Worm (Caenorhabditis elegans): ENCODE data around the gene ckb-1.
A peak's percentile ranks its signal among the peaks of the same experiment; 100 is the strongest.

ckb-1 gene

ce11 chrIII:4369381-4369809 is 4.3 kb downstream of the ckb-1 start:
- TF ChIP-seq ztf-23 (GFP tag; IDR thresholded peaks at IDR 0.05) (peak; percentile 85), cog-1 (tag; optimal IDR thresholded peaks at IDR 0.05) (peak; percentile 27), flt-1 (GFP tag; IDR thresholded peaks at IDR 0.05) (peak; percentile 93), T22C8.4 (GFP tag; IDR thresholded peaks at IDR 0.05) (peak; percentile 66; the same call in 1 of the 2 replicates), ztf-29 (GFP tag; IDR thresholded peaks at IDR 0.05) (0 out of 2 replicates have a peak, but pooled peaks have one; percentile 56), ref-1 (GFP tag; conservative IDR thresholded peaks at IDR 0.05) (peak; percentile 63), tab-1 (GFP tag; IDR thresholded peaks at IDR 0.05) (peak; percentile 87), klf-2 (GFP tag; conservative IDR thresholded peaks at IDR 0.05) (0 out of 2 replicates have a peak, but pooled peaks have one; percentile 62)

- no peak for TF ChIP-seq ztf-29 (GFP tag; IDR thresholded peaks at IDR 0.05)
- TF ChIP-seq tab-1 (GFP tag; IDR thresholded peaks at IDR 0.05), result no peak
- no peak for TF ChIP-seq flt-1 (GFP tag; IDR thresholded peaks at IDR 0.05)
- no peak for TF ChIP-seq cog-1 (tag; optimal IDR thresholded peaks at IDR 0.05)
- no peak for TF ChIP-seq klf-2 (GFP tag; conservative IDR thresholded peaks at IDR 0.05)
These were observed 5.5 kb downstream of the ckb-1 start, which contains the start of gene ckb-3 for ce11 chrIII:4370585-4370984. Gene ckb-3 (plus strand): TSS chrIII:4370885.

- no peak for TF ChIP-seq tab-1 (GFP tag; IDR thresholded peaks at IDR 0.05)
- TF ChIP-seq flt-1 (GFP tag; IDR thresholded peaks at IDR 0.05), result no peak
- no peak for TF ChIP-seq ztf-29 (GFP tag; IDR thresholded peaks at IDR 0.05)
- TF ChIP-seq cog-1 (tag; optimal IDR thresholded peaks at IDR 0.05), result no peak
- TF ChIP-seq T22C8.4 (GFP tag; IDR thresholded peaks at IDR 0.05), result no peak
- TF ChIP-seq med-1 (GFP tag; optimal IDR thresholded peaks at IDR 0.05; ENCODE audit: insufficient read depth), result no peak
- no peak for TF ChIP-seq ref-1 (GFP tag; conservative IDR thresholded peaks at IDR 0.05)
- TF ChIP-seq ztf-23 (GFP tag; IDR thresholded peaks at IDR 0.05), result no peak
- TF ChIP-seq klf-2 (GFP tag; conservative IDR thresholded peaks at IDR 0.05), result no peak
These were observed 7.8 kb downstream of the ckb-1 start for ce11 chrIII:4372894-4373293.

- TF ChIP-seq ref-1 (GFP tag; conservative IDR thresholded peaks at IDR 0.05) (no peak), ztf-29 (GFP tag; IDR thresholded peaks at IDR 0.05) (no peak), ztf-23 (GFP tag; IDR thresholded peaks at IDR 0.05) (no peak), klf-2 (GFP tag; conservative IDR thresholded peaks at IDR 0.05) (no peak), flt-1 (GFP tag; IDR thresholded peaks at IDR 0.05) (no peak), tab-1 (GFP tag; IDR thresholded peaks at IDR 0.05) (no peak)
These were observed 9.8 kb downstream of the ckb-1 start, which contains the start of gene pals-26 for ce11 chrIII:4374854-4375253. Gene pals-26 (plus strand): TSS chrIII:4375154.

- TF ChIP-seq cog-1 (tag; optimal IDR thresholded peaks at IDR 0.05), result peak; percentile 56
- peak; percentile 42 for TF ChIP-seq T22C8.4 (GFP tag; IDR thresholded peaks at IDR 0.05)
- TF ChIP-seq flt-1 (GFP tag; IDR thresholded peaks at IDR 0.05), result peak; percentile 91
- TF ChIP-seq ztf-23 (GFP tag; IDR thresholded peaks at IDR 0.05), result peak; percentile 83
- TF ChIP-seq med-1 (GFP tag; optimal IDR thresholded peaks at IDR 0.05; ENCODE audit: insufficient read depth), result peak; percentile 5
- TF ChIP-seq ref-1 (GFP tag; conservative IDR thresholded peaks at IDR 0.05), result peak; percentile 50; the same call in 1 of the 2 replicates
- TF ChIP-seq klf-2 (GFP tag; conservative IDR thresholded peaks at IDR 0.05), result peak; percentile 66
- TF ChIP-seq tab-1 (GFP tag; IDR thresholded peaks at IDR 0.05), result peak; percentile 83
- peak; percentile 83 for TF ChIP-seq ztf-29 (GFP tag; IDR thresholded peaks at IDR 0.05)
These were observed 13.7 kb downstream of the ckb-1 start for ce11 chrIII:4378600-4379293.

ce11 chrIII:4379717-4380116 is 14.6 kb downstream of the ckb-1 start, which contains the start of gene B0284.3:
Gene B0284.3 (minus strand): TSS chrIII:4379817.
- TF ChIP-seq ref-1 (GFP tag; conservative IDR thresholded peaks at IDR 0.05) (no peak), cog-1 (tag; optimal IDR thresholded peaks at IDR 0.05) (no peak)

- peak; percentile 11 for TF ChIP-seq cog-1 (tag; optimal IDR thresholded peaks at IDR 0.05)
- TF ChIP-seq ref-1 (GFP tag; conservative IDR thresholded peaks at IDR 0.05), result no peak
- TF ChIP-seq med-1 (GFP tag; optimal IDR thresholded peaks at IDR 0.05; ENCODE audit: insufficient read depth), result no peak
- TF ChIP-seq ztf-29 (GFP tag; IDR thresholded peaks at IDR 0.05), result no peak
These were observed 15.8 kb downstream of the ckb-1 start for ce11 chrIII:4380835-4381234.

- no peak for TF ChIP-seq ztf-23 (GFP tag; IDR thresholded peaks at IDR 0.05)
- no peak for TF ChIP-seq T22C8.4 (GFP tag; IDR thresholded peaks at IDR 0.05)
- TF ChIP-seq ref-1 (GFP tag; conservative IDR thresholded peaks at IDR 0.05), result no peak
- TF ChIP-seq klf-2 (GFP tag; conservative IDR thresholded peaks at IDR 0.05), result no peak
- no peak for TF ChIP-seq cog-1 (tag; optimal IDR thresholded peaks at IDR 0.05)
- no peak for TF ChIP-seq flt-1 (GFP tag; IDR thresholded peaks at IDR 0.05)
These were observed 16.3 kb downstream of the ckb-1 start, which contains the start of gene pals-27 for ce11 chrIII:4381343-4381742. Gene pals-27 (plus strand): TSS chrIII:4381643.

- TF ChIP-seq ref-1 (GFP tag; conservative IDR thresholded peaks at IDR 0.05), result no peak
- TF ChIP-seq cog-1 (tag; optimal IDR thresholded peaks at IDR 0.05), result no peak
- TF ChIP-seq ztf-29 (GFP tag; IDR thresholded peaks at IDR 0.05), result no peak
- no peak for TF ChIP-seq T22C8.4 (GFP tag; IDR thresholded peaks at IDR 0.05)
- TF ChIP-seq ztf-23 (GFP tag; IDR thresholded peaks at IDR 0.05), result no peak
These were observed 17.0 kb downstream of the ckb-1 start for ce11 chrIII:4382118-4382517.

- TF ChIP-seq T22C8.4 (GFP tag; IDR thresholded peaks at IDR 0.05), result no peak
- TF ChIP-seq flt-1 (GFP tag; IDR thresholded peaks at IDR 0.05), result no peak
- no peak for TF ChIP-seq ztf-29 (GFP tag; IDR thresholded peaks at IDR 0.05)
- no peak for TF ChIP-seq cog-1 (tag; optimal IDR thresholded peaks at IDR 0.05)
These were observed 19.4 kb downstream of the ckb-1 start, which contains the start of gene pals-28 for ce11 chrIII:4384487-4384886. Gene pals-28 (plus strand): TSS chrIII:4384787.

Data from whole organism, midembryonic.